Worm (Caenorhabditis elegans) whole organism, L2 larva: ENCODE data around the gene lgc-50.

Source experiments
- elt-3 ChIP-seq: sonication (generic microtip); optimal IDR thresholded peaks from 2 replicates; lab custom pipeline; 2017; ENCODE audit warnings: missing biosample characterization, missing genetic modification characterization
- mab-5 ChIP-seq: fragments of 150-350 bp; optimal IDR thresholded peaks from 2 replicates; lab custom pipeline; 2014; ENCODE audit warnings: missing biosample characterization, missing genetic modification characterization
- nhr-6 ChIP-seq: fragments of 150-350 bp; optimal IDR thresholded peaks from 2 replicates; lab custom pipeline; 2014; ENCODE audit warnings: missing biosample characterization, missing genetic modification characterization
- nhr-77 ChIP-seq: fragments of 150-350 bp; optimal IDR thresholded peaks from 2 replicates; lab custom pipeline; 2014; ENCODE audit warnings: missing biosample characterization, missing genetic modification characterization
- unc-39 ChIP-seq: fragments of 150-350 bp; optimal IDR thresholded peaks from 2 replicates; lab custom pipeline; 2014; ENCODE audit warnings: missing biosample characterization, missing genetic modification characterization
- zag-1 ChIP-seq: fragments of 150-350 bp; optimal IDR thresholded peaks from 2 replicates; lab custom pipeline; 2014; ENCODE audit warnings: missing biosample characterization, missing genetic modification characterization

DNA sequence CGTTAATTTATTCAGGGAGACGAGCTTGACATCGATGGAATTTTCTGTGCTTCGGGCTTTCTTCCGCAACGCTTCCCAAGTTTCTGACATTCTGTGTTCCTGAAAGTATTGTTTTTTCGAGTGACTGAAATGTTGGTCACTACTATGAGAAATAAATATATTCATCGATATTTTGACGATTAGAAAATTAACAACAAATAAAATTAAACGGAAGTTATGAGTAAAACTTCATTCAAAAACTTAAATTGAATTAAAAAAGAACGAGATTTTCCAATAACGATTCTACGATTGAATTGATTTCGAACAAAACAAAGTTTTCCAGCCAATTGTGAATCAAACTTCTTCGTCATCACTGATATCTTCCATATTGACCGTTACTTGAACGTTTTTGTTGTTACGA, 46.2 kb downstream of the lgc-50 start, which contains the start of gene gos-28:
- TF ChIP-seq zag-1 (tag; lab: Kevin White, UChicago): no peak
- TF ChIP-seq mab-5 (tag; lab: Kevin White, UChicago): no peak
- TF ChIP-seq nhr-6: no peak
- TF ChIP-seq nhr-77: no peak
- TF ChIP-seq unc-39 (tag; lab: Kevin White, UChicago): no peak
- TF ChIP-seq elt-3 (tag; lab: Kevin White, UChicago): no peak
